Worm (Caenorhabditis elegans) whole organism, L2 larva: ENCODE measurements around the gene B0507.1.

Experiments
- R02D3.7 ChIP-seq: fragments of 150-350 bp; optimal IDR thresholded peaks from 2 replicates; lab custom pipeline; 2014; ENCODE audit warnings: missing biosample characterization, missing genetic modification characterization
- ceh-82 ChIP-seq: fragments of 150-350 bp; optimal IDR thresholded peaks from 2 replicates; lab custom pipeline; 2014; ENCODE audit warnings: missing biosample characterization, missing genetic modification characterization
- dmd-4 ChIP-seq: sonication (generic microtip); optimal IDR thresholded peaks from 2 replicates; lab custom pipeline; 2017; ENCODE audit warnings: missing biosample characterization, missing genetic modification characterization
- lin-13 ChIP-seq: fragments of 150-350 bp; optimal IDR thresholded peaks from 2 replicates; lab custom pipeline; 2014; ENCODE audit warnings: missing biosample characterization, missing genetic modification reagents, missing genetic modification characterization
- mdl-1 ChIP-seq, 2 experiments: fragments of 150-350 bp in 1 of 2; sonication (generic microtip) in 1 of 2; optimal IDR thresholded peaks; 2 replicates each; lab custom pipeline; 2017; ENCODE audit warnings: missing biosample characterization in 2 of 2, missing genetic modification characterization in 2 of 2
- skn-1 ChIP-seq: sonication (generic microtip); optimal IDR thresholded peaks from 2 replicates; lab custom pipeline; 2017; ENCODE audit warnings: missing biosample characterization, missing genetic modification characterization
- unc-39 ChIP-seq: fragments of 150-350 bp; optimal IDR thresholded peaks from 2 replicates; lab custom pipeline; 2014; ENCODE audit warnings: missing biosample characterization, missing genetic modification characterization
- unc-55 ChIP-seq: fragments of 150-350 bp; sonication (generic microtip); optimal IDR thresholded peaks from 3 replicates; lab custom pipeline; 2014; ENCODE audit warnings: missing biosample characterization, missing genetic modification reagents, missing genetic modification characterization
- zag-1 ChIP-seq: fragments of 150-350 bp; optimal IDR thresholded peaks from 2 replicates; lab custom pipeline; 2014; ENCODE audit warnings: missing biosample characterization, missing genetic modification characterization
- ztf-11 ChIP-seq: sonication (generic microtip); optimal IDR thresholded peaks from 2 replicates; lab custom pipeline; 2017; ENCODE audit warnings: missing biosample characterization, missing genetic modification characterization

ce11 chrV:8796246-8796645 is 19.9 kb downstream of the B0507.1 start:
- TF ChIP-seq skn-1 (tag; lab: Kevin White, UChicago) (no peak), lin-13 (GFP tag; lab: Kevin White, UChicago) (no peak), ceh-82 (tag; lab: Kevin White, UChicago) (no peak), unc-55 (GFP tag; lab: Kevin White, UChicago) (no peak), R02D3.7 (no peak), zag-1 (tag; lab: Kevin White, UChicago) (no peak), dmd-4 (tag; lab: Kevin White, UChicago) (no peak), mdl-1 (tag; optimal IDR thresholded peaks at IDR 0.05; lab: Kevin White, UChicago) (no peak), ztf-11 (tag; lab: Kevin White, UChicago) (no peak), unc-39 (no peak)
